Worm (Caenorhabditis elegans) whole organism, mixed stage, embryonic: Measurements from ENCODE around the gene sea-2.

Experiments used
- ces-1 ChIP-seq: fragments of 150-350 bp; optimal IDR thresholded peaks from 2 replicates; lab custom pipeline; 2014; ENCODE audit warnings: missing biosample characterization, missing genetic modification reagents, missing genetic modification characterization
- ham-2 ChIP-seq: fragments of 200-800 bp; sonication (Bioruptor generic); optimal IDR thresholded peaks from 2 replicates; lab custom pipeline; 2018; ENCODE audit warnings: mild to moderate bottlenecking, missing genetic modification characterization, missing compliant biosample characterization
- lin-13 ChIP-seq: fragments of 150-350 bp; optimal IDR thresholded peaks from 2 replicates; lab custom pipeline; 2014; ENCODE audit warnings: missing biosample characterization, missing genetic modification characterization
- mep-1 ChIP-seq: fragments of 150-350 bp; optimal IDR thresholded peaks from 2 replicates; lab custom pipeline; 2017; ENCODE audit warnings: missing biosample characterization, missing genetic modification reagents, missing genetic modification characterization, inconsistent platforms
- nhr-12 ChIP-seq: fragments of 150-350 bp; optimal IDR thresholded peaks from 2 replicates; lab custom pipeline; 2014; ENCODE audit warnings: missing biosample characterization, missing genetic modification characterization
- unc-62 ChIP-seq: fragments of 150-350 bp; optimal IDR thresholded peaks from 2 replicates; lab custom pipeline; 2014; ENCODE audit warnings: missing biosample characterization, missing genetic modification reagents, missing genetic modification characterization

- no peak for TF ChIP-seq lin-13 (tag; lab: Kevin White, UChicago)
- TF ChIP-seq ham-2 (GFP tag; lab: Kevin White, UChicago) = no peak
- no peak for TF ChIP-seq unc-62 (GFP tag; lab: Kevin White, UChicago)
- no peak for TF ChIP-seq nhr-12 (tag; lab: Kevin White, UChicago)
- no peak for TF ChIP-seq ces-1 (GFP tag; lab: Kevin White, UChicago)
- no peak for TF ChIP-seq mep-1 (tag; lab: Kevin White, UChicago)
These were observed 61.3 kb downstream of the sea-2 start for ce11 chrII:4011518-4011917.
